Fruit fly (Drosophila melanogaster) Kc167 (cell line): ENCODE data around the gene CG8924.

Source experiments
- Myc ChIP-seq: fragments of >200 bp; optimal IDR thresholded peaks from 2 replicates; lab custom pipeline; 2017; ENCODE audit warnings: missing external identifiers
- Sin3A ChIP-seq: fragments of >200 bp; optimal IDR thresholded peaks from 2 replicates; lab custom pipeline; 2018; ENCODE audit warnings: missing external identifiers
- h ChIP-seq: fragments of >200 bp; optimal IDR thresholded peaks from 3 replicates; lab custom pipeline; 2018; ENCODE audit warnings: missing external identifiers
- insv ChIP-seq: fragments of >200 bp; optimal IDR thresholded peaks from 3 replicates; lab custom pipeline; 2018; ENCODE audit warnings: missing external identifiers
- psq ChIP-seq: fragments of >200 bp; optimal IDR thresholded peaks from 2 replicates; lab custom pipeline; 2017; ENCODE audit warnings: missing external identifiers
- ttk ChIP-seq: sonication (Bioruptor generic); optimal IDR thresholded peaks from 2 replicates; lab custom pipeline; 2017; ENCODE audit warnings: missing external identifiers

Gene CG8924

dm6 chrX:15944735-15945323, 4.0 kb downstream of the CG8924 start, which contains the start of gene Rrp47:
Gene Rrp47 (plus strand): TSS chrX:15944897.
- no peak for TF ChIP-seq insv
- TF ChIP-seq psq (lab: Kevin White, UChicago), result no peak
- TF ChIP-seq h (lab: Kevin White, UChicago), result no peak
- no peak for TF ChIP-seq ttk (lab: Kevin White, UChicago)
- TF ChIP-seq Sin3A (lab: Kevin White, UChicago), result no peak
- no peak for TF ChIP-seq Myc (lab: Kevin White, UChicago)

- TF ChIP-seq insv (no peak), Sin3A (lab: Kevin White, UChicago) (no peak), psq (lab: Kevin White, UChicago) (no peak), ttk (lab: Kevin White, UChicago) (no peak), h (lab: Kevin White, UChicago) (no peak), Myc (lab: Kevin White, UChicago) (no peak)
Observed at dm6 chrX:15950056-15950455, 9.2 kb downstream of the CG8924 start.

- no peak for TF ChIP-seq psq (lab: Kevin White, UChicago)
- TF ChIP-seq Myc (lab: Kevin White, UChicago), result no peak
- TF ChIP-seq ttk (lab: Kevin White, UChicago), result no peak
- TF ChIP-seq h (lab: Kevin White, UChicago), result no peak
Observed at dm6 chrX:15969577-15969976, 28.7 kb downstream of the CG8924 start.

- no peak for TF ChIP-seq psq (lab: Kevin White, UChicago)
- TF ChIP-seq Myc (lab: Kevin White, UChicago), result no peak
- TF ChIP-seq insv, result no peak
- no peak for TF ChIP-seq Sin3A (lab: Kevin White, UChicago)
- no peak for TF ChIP-seq ttk (lab: Kevin White, UChicago)
- no peak for TF ChIP-seq h (lab: Kevin White, UChicago)
Observed at dm6 chrX:15971574-15971973, 30.7 kb downstream of the CG8924 start.

dm6 chrX:15973157-15973774, 32.4 kb downstream of the CG8924 start, which contains the start of gene mmd:
Gene mmd (minus strand): TSS chrX:15973159.
- no peak for TF ChIP-seq Myc (lab: Kevin White, UChicago)
- no peak for TF ChIP-seq insv
- no peak for TF ChIP-seq h (lab: Kevin White, UChicago)
- TF ChIP-seq psq (lab: Kevin White, UChicago), result no peak
- TF ChIP-seq ttk (lab: Kevin White, UChicago), result no peak
- TF ChIP-seq Sin3A (lab: Kevin White, UChicago), result no peak

- TF ChIP-seq Myc (lab: Kevin White, UChicago) (no peak), ttk (lab: Kevin White, UChicago) (no peak), psq (lab: Kevin White, UChicago) (no peak), h (lab: Kevin White, UChicago) (no peak), Sin3A (lab: Kevin White, UChicago) (no peak), insv (no peak)
Observed at dm6 chrX:15974125-15974524, 33.2 kb downstream of the CG8924 start, which contains the start of gene Or13a. Gene Or13a (plus strand): TSS chrX:15974425.

- TF ChIP-seq Myc (lab: Kevin White, UChicago) (no peak), psq (lab: Kevin White, UChicago) (no peak), Sin3A (lab: Kevin White, UChicago) (no peak), insv (no peak), ttk (lab: Kevin White, UChicago) (no peak), h (lab: Kevin White, UChicago) (no peak)
Observed at dm6 chrX:15976568-15976967, 35.7 kb downstream of the CG8924 start, which contains the start of gene CG42766. Gene CG42766 (plus strand): TSS chrX:15976868.

- TF ChIP-seq Myc (lab: Kevin White, UChicago) (no peak), h (lab: Kevin White, UChicago) (no peak), ttk (lab: Kevin White, UChicago) (no peak), insv (no peak), Sin3A (lab: Kevin White, UChicago) (no peak), psq (lab: Kevin White, UChicago) (no peak)
Observed at dm6 chrX:15982844-15983243, 42.0 kb downstream of the CG8924 start, which contains the start of gene Cep164. Gene Cep164 (minus strand): TSS chrX:15982944.

- TF ChIP-seq ttk (lab: Kevin White, UChicago) (no peak), h (lab: Kevin White, UChicago) (no peak), Myc (lab: Kevin White, UChicago) (no peak), psq (lab: Kevin White, UChicago) (no peak), Sin3A (lab: Kevin White, UChicago) (no peak), insv (no peak)
Observed at dm6 chrX:15983501-15983900, 42.6 kb downstream of the CG8924 start, which contains the start of gene Slc25A46a. Gene Slc25A46a (plus strand): TSS chrX:15983772.

- TF ChIP-seq Myc (lab: Kevin White, UChicago) (no peak), Sin3A (lab: Kevin White, UChicago) (no peak), psq (lab: Kevin White, UChicago) (no peak), h (lab: Kevin White, UChicago) (no peak), ttk (lab: Kevin White, UChicago) (no peak), insv (no peak)
Observed at dm6 chrX:15986654-15987053, 45.8 kb downstream of the CG8924 start, which contains the start of gene ND-20. Gene ND-20 (minus strand): TSS chrX:15986808.

dm6 chrX:15989631-15990030, 48.8 kb downstream of the CG8924 start:
- TF ChIP-seq ttk (lab: Kevin White, UChicago) (no peak), h (lab: Kevin White, UChicago) (no peak)
